Fruit fly (Drosophila melanogaster) whole organism, wandering third instar larva: ENCODE measurements around the gene CG3984.
A peak's percentile ranks its signal among the peaks of the same experiment; 100 is the strongest.

Source experiments
- Abd-B ChIP-seq: fragments of >200 bp; optimal IDR thresholded peaks from 2 replicates; lab custom pipeline; 2017; ENCODE audit warnings: missing biosample characterization, missing genetic modification characterization
- CG32264 ChIP-seq: fragments of 200-800 bp; sonication (Bioruptor generic); optimal IDR thresholded peaks from 2 replicates; lab custom pipeline; 2016; ENCODE audit warnings: missing biosample characterization, missing genetic modification characterization
- CG9705 ChIP-seq: fragments of 200-800 bp; sonication (Bioruptor generic); optimal IDR thresholded peaks from 2 replicates; lab custom pipeline; 2018; ENCODE audit warnings: missing biosample characterization, mild to moderate bottlenecking, missing genetic modification characterization
- CrebA ChIP-seq: fragments of 200-800 bp; sonication (Bioruptor generic); optimal IDR thresholded peaks from 2 replicates; lab custom pipeline; 2016; ENCODE audit warnings: missing biosample characterization, mild to moderate bottlenecking, missing genetic modification characterization, borderline replicate concordance
- Dfd ChIP-seq: fragments of >200 bp; optimal IDR thresholded peaks from 2 replicates; lab custom pipeline; 2017; ENCODE audit warnings: missing biosample characterization, missing genetic modification characterization
- Dif ChIP-seq: fragments of 200-275, 200-300 bp; sonication (Bioruptor generic); optimal IDR thresholded peaks from 2 replicates; lab custom pipeline; 2018; ENCODE audit warnings: missing biosample characterization, missing genetic modification characterization; ENCODE audit not compliant: partially characterized antibody
- GATAd ChIP-seq: sonication (Bioruptor generic); optimal IDR thresholded peaks from 2 replicates; lab custom pipeline; 2016; ENCODE audit warnings: missing biosample characterization, missing genetic modification characterization
- HLH106 ChIP-seq: fragments of 200-800 bp; optimal IDR thresholded peaks from 3 replicates; lab custom pipeline; 2019; ENCODE audit warnings: missing biosample characterization, mild to moderate bottlenecking, missing genetic modification characterization, moderate library complexity
- Hnf4 ChIP-seq: fragments of 200-800 bp; sonication (Bioruptor generic); optimal IDR thresholded peaks from 2 replicates; lab custom pipeline; 2016; ENCODE audit warnings: missing biosample characterization, mild to moderate bottlenecking, missing genetic modification characterization
- Hr83 ChIP-seq: fragments of 200-300 bp; sonication (Bioruptor generic); optimal IDR thresholded peaks from 2 replicates; lab custom pipeline; 2016; ENCODE audit warnings: missing biosample characterization, mild to moderate bottlenecking, missing genetic modification characterization, moderate library complexity; ENCODE audit not compliant: poor library complexity, severe bottlenecking
- Mio ChIP-seq: sonication (Bioruptor generic); optimal IDR thresholded peaks from 2 replicates; lab custom pipeline; 2016; ENCODE audit warnings: missing biosample characterization, missing genetic modification characterization
- Myc ChIP-seq: fragments of >200 bp; optimal IDR thresholded peaks from 2 replicates; lab custom pipeline; 2017
- N ChIP-seq: fragments of >200 bp; optimal IDR thresholded peaks from 2 replicates; lab custom pipeline; 2018; ENCODE audit warnings: missing biosample characterization, missing external identifiers, missing genetic modification characterization
- OdsH ChIP-seq: fragments of 200-800 bp; sonication (Bioruptor generic); optimal IDR thresholded peaks from 2 replicates; lab custom pipeline; 2016; ENCODE audit warnings: missing biosample characterization, mild to moderate bottlenecking, missing genetic modification characterization
- Rel ChIP-seq, 2 experiments: fragments of 200-800 bp; sonication (Bioruptor generic) in 1 of 2; optimal IDR thresholded peaks; 2 replicates in 1 of 2; 3 replicates in 1 of 2; lab custom pipeline; 2016 to 2019; ENCODE audit warnings: mild to moderate bottlenecking in 2 of 2, missing biosample characterization in 2 of 2, missing genetic modification characterization in 2 of 2, moderate library complexity in 1 of 2
- Sp1 ChIP-seq: fragments of 200-800 bp; sonication (Bioruptor generic); optimal IDR thresholded peaks from 3 replicates; lab custom pipeline; 2019; ENCODE audit warnings: missing biosample characterization, mild to moderate bottlenecking, missing genetic modification characterization, moderate library complexity
- Vsx2 ChIP-seq: fragments of 200-300, 225-300 bp; sonication (Bioruptor generic); optimal IDR thresholded peaks from 2 replicates; lab custom pipeline; 2018; ENCODE audit warnings: missing biosample characterization, missing genetic modification characterization; ENCODE audit not compliant: partially characterized antibody
- br ChIP-seq: fragments of 200-800 bp; sonication (Bioruptor generic); optimal IDR thresholded peaks from 2 replicates; lab custom pipeline; 2016; ENCODE audit warnings: missing biosample characterization, missing genetic modification characterization
- brk ChIP-seq: fragments of 200-800 bp; sonication (Bioruptor generic); optimal IDR thresholded peaks from 2 replicates; lab custom pipeline; 2016; ENCODE audit warnings: missing biosample characterization, mild to moderate bottlenecking, missing genetic modification characterization
- ey ChIP-seq: fragments of 200-800 bp; sonication (Bioruptor generic); optimal IDR thresholded peaks from 2 replicates; lab custom pipeline; 2016; ENCODE audit warnings: missing biosample characterization, missing genetic modification characterization
- foxo ChIP-seq, 2 experiments: fragments of 200-800 bp; sonication (Bioruptor generic); optimal IDR thresholded peaks; 2 replicates in 1 of 2; 3 replicates in 1 of 2; lab custom pipeline; 2016 to 2017; ENCODE audit warnings: missing biosample characterization in 2 of 2, missing genetic modification characterization in 2 of 2
- fru ChIP-seq: fragments of 200-800 bp; sonication (Bioruptor generic); optimal IDR thresholded peaks from 3 replicates; lab custom pipeline; 2016; ENCODE audit warnings: missing biosample characterization, mild to moderate bottlenecking, missing genetic modification characterization
- h ChIP-seq: fragments of 200-800 bp; sonication (Bioruptor generic); optimal IDR thresholded peaks from 3 replicates; lab custom pipeline; 2016; ENCODE audit warnings: missing biosample characterization, mild to moderate bottlenecking, missing genetic modification characterization
- lola ChIP-seq: fragments of >200 bp; optimal IDR thresholded peaks from 2 replicates; lab custom pipeline; 2017; ENCODE audit warnings: missing biosample characterization, missing genetic modification characterization
- pan ChIP-seq: fragments of >200 bp; optimal IDR thresholded peaks from 2 replicates; lab custom pipeline; 2017
- psq ChIP-seq: fragments of 200-800 bp; sonication (Bioruptor generic); optimal IDR thresholded peaks from 3 replicates; lab custom pipeline; 2017; ENCODE audit warnings: missing biosample characterization, mild to moderate bottlenecking, missing genetic modification characterization, moderate library complexity
- rgr ChIP-seq: fragments of 200-800 bp; sonication (Bioruptor generic); optimal IDR thresholded peaks from 3 replicates; lab custom pipeline; 2016; ENCODE audit warnings: missing biosample characterization, mild to moderate bottlenecking, missing genetic modification characterization
- sage ChIP-seq: fragments of 200-800 bp; sonication (Bioruptor generic); optimal IDR thresholded peaks from 2 replicates; lab custom pipeline; 2016; ENCODE audit warnings: missing biosample characterization, mild to moderate bottlenecking, missing genetic modification characterization
- sv ChIP-seq: fragments of 200-800 bp; sonication (Bioruptor generic); optimal IDR thresholded peaks from 3 replicates; lab custom pipeline; 2016; ENCODE audit warnings: missing biosample characterization, missing genetic modification characterization
- tai ChIP-seq: sonication (Bioruptor generic); optimal IDR thresholded peaks from 2 replicates; lab custom pipeline; 2016; ENCODE audit warnings: missing biosample characterization, missing genetic modification characterization

CG3984 gene

dm6 chr3R:15136846-15137245, at the start of gene CG3984, which contains the start of gene CG6912:
Gene CG3984, plus strand, starts transcription at chr3R:15137148.
Gene CG6912, minus strand, starts transcription at chr3R:15137004.
- TF ChIP-seq br (GFP tag; lab: Kevin White, UChicago) (no peak), Sp1 (GFP tag; lab: Kevin White, UChicago) (no peak)

DNA sequence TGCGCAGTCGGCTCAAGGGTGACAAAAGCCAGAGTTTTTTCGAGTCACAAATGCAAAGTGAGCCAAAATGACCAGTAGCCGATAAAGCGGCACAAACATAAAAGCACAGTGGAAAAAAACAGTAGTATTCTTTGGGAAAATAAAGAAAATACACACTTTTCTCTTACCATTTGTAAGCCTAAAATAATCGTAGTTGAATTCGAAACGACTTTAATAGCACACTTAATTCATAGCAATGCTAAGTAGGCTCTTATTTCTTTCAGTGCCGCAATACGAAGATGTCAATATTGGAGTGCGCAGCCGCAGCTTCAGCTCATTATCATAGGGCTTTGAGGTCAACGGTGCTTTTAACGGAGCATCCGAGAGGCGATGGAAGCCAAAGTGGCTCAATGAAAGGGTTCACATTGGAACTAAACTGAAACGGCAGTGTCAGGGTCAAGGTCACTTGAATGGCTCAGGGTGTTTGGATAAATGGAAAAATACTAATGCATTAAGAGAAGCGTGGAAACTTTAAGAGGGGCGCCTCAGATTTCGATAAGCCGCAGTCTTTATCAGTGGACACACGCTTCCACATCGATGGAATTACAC, 49.2 kb upstream of the CG3984 start:
- TF ChIP-seq fru (GFP tag; lab: Kevin White, UChicago) (peak; percentile 37), tai (GFP tag; lab: Kevin White, UChicago) (peak; percentile 7), rgr (peak; percentile 48), CrebA (GFP tag; lab: Kevin White, UChicago) (no peak), GATAd (GFP tag; lab: Kevin White, UChicago) (no peak), Abd-B (GFP tag; lab: Kevin White, UChicago) (no peak), sv (GFP tag; lab: Kevin White, UChicago) (peak; percentile 70), Dfd (GFP tag; lab: Kevin White, UChicago) (no peak), OdsH (GFP tag; lab: Kevin White, UChicago) (peak; percentile 10), N (GFP tag; lab: Kevin White, UChicago) (no peak), ey (GFP tag; lab: Kevin White, UChicago) (peak; percentile 16), sage (no peak), psq (peak; percentile 22), Hnf4 (GFP tag; lab: Kevin White, UChicago) (peak; percentile 41), HLH106 (tag; lab: Kevin White, UChicago) (peak; percentile 20), CG32264 (GFP tag; lab: Kevin White, UChicago) (peak; percentile 10), br (GFP tag; lab: Kevin White, UChicago) (peak; percentile 45), lola (GFP tag; lab: Kevin White, UChicago) (no peak), h (GFP tag; lab: Kevin White, UChicago) (peak; percentile 19), foxo (GFP tag; optimal IDR thresholded peaks at IDR 0.05; lab: Kevin White, UChicago) (peak in 1 of 2 experiments; percentile 60)
- TF ChIP-seq, all 38 proteins: peak for 13

- TF ChIP-seq Dif (GFP tag; lab: Kevin White, UChicago) (no peak), foxo (GFP tag; optimal IDR thresholded peaks at IDR 0.05; lab: Kevin White, UChicago) (no peak), Rel (GFP tag; optimal IDR thresholded peaks at IDR 0.05; lab: Kevin White, UChicago) (no peak), Rel (tag; optimal IDR thresholded peaks at IDR 0.05; lab: Kevin White, UChicago) (peak; percentile 37)
These were observed 48.7 kb upstream of the CG3984 start for dm6 chr3R:15088258-15088657.

DNA sequence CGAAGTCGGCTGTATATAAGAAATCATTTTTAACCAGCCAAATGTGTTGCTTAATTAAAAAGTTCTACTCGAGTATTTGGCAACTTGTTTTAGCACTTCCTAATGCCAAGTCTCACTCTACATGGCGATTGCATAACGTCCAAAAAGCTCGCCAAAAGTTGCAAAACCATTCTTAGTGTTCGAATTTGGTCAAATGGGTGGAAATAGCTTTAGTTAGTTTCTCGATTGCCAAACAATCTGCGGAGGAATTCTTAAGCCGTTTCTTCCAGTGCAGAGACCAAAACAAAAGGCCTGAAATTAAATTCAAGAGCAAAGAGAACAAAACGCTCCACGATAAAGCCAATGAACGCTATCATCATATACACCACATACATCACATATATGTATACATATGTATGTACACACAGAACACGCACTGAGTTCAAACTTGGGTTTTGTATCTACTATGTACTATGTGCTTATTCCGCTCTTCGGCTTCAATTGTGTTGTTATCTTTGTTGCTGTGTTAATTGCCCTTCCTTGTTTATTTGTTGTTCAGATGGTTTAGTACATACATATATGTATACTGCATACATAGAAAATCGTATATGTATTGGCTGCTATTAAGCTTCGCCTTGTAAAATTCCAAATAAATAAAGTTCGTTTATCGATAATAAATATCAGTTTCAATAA, 47.6 kb upstream of the CG3984 start:
- TF ChIP-seq br (GFP tag; lab: Kevin White, UChicago) (no peak), foxo (GFP tag; optimal IDR thresholded peaks at IDR 0.05; lab: Kevin White, UChicago) (no peak), CG9705 (GFP tag; lab: Kevin White, UChicago) (no peak), CrebA (GFP tag; lab: Kevin White, UChicago) (no peak), Dif (GFP tag; lab: Kevin White, UChicago) (no peak), GATAd (GFP tag; lab: Kevin White, UChicago) (no peak), tai (GFP tag; lab: Kevin White, UChicago) (no peak), Vsx2 (GFP tag; lab: Kevin White, UChicago) (no peak), Mio (GFP tag; lab: Kevin White, UChicago) (no peak), Sp1 (GFP tag; lab: Kevin White, UChicago) (no peak)

DNA sequence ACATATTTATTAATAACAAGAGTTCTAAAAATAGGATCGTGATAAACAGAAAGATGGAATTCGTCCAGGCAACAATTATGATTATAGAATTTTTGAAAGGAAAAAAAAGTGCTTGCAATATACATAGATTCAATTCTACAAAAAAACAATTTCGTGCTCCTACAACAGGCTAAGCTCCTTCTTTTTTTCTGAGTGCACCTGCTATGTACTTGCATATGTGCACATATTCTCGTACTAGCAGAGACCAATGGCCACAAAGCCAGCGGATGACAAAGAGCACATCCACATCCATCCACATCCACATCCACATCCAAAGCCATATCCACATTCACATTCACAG, 47.1 kb upstream of the CG3984 start:
- TF ChIP-seq OdsH (GFP tag; lab: Kevin White, UChicago) (peak; percentile 12), ey (GFP tag; lab: Kevin White, UChicago) (peak; percentile 40), rgr (peak; percentile 34), brk (GFP tag; lab: Kevin White, UChicago) (no peak), HLH106 (tag; lab: Kevin White, UChicago) (peak; percentile 22), Hr83 (no peak), h (GFP tag; lab: Kevin White, UChicago) (peak; percentile 32), Sp1 (GFP tag; lab: Kevin White, UChicago) (peak; percentile 11), pan (lab: Kevin White, UChicago) (no peak), sage (peak; percentile 29), fru (GFP tag; lab: Kevin White, UChicago) (peak; percentile 41), foxo (GFP tag; optimal IDR thresholded peaks at IDR 0.05; lab: Kevin White, UChicago) (peak in 1 of 2 experiments; percentile 48), Myc (no peak), Rel (GFP tag; optimal IDR thresholded peaks at IDR 0.05; lab: Kevin White, UChicago) (no peak), Rel (tag; optimal IDR thresholded peaks at IDR 0.05; lab: Kevin White, UChicago) (no peak)
